Fruit fly (Drosophila melanogaster) whole organism, embryonic: ENCODE results near the gene CG14330.

Experiments used
- Abd-B ChIP-seq: fragments of 200-800 bp; sonication (Bioruptor generic); optimal IDR thresholded peaks from 2 replicates; lab custom pipeline; 2018; ENCODE audit warnings: missing biosample characterization, mild to moderate bottlenecking, missing genetic modification characterization, moderate library complexity
- Atf6 ChIP-seq: fragments of 200-800 bp; sonication (Bioruptor generic); IDR thresholded peaks from 2 replicates; pipeline ENCODE4 v1.3.6; 2022; ENCODE audit warnings: missing biosample characterization, missing genetic modification characterization
- CG11247 ChIP-seq: fragments of 200-800 bp; sonication (Bioruptor generic); IDR thresholded peaks from 2 replicates; pipeline ENCODE4 v1.3.6; 2022; ENCODE audit warnings: missing biosample characterization, missing genetic modification characterization
- CG11398 ChIP-seq: fragments of 200-800 bp; sonication (Bioruptor generic); optimal IDR thresholded peaks from 2 replicates; lab custom pipeline; 2016; ENCODE audit warnings: missing biosample characterization, missing genetic modification characterization
- CG11504 ChIP-seq: fragments of 200-800 bp; sonication (Bioruptor generic); optimal IDR thresholded peaks from 3 replicates; lab custom pipeline; 2019; ENCODE audit warnings: missing biosample characterization, mild to moderate bottlenecking, missing genetic modification characterization, moderate library complexity
- CG12659 ChIP-seq: fragments of 200-800 bp; sonication (Bioruptor generic); optimal IDR thresholded peaks from 3 replicates; lab custom pipeline; 2017; ENCODE audit warnings: mild to moderate bottlenecking, missing biosample characterization, missing genetic modification reagents, missing genetic modification characterization
- CG13123 ChIP-seq: fragments of 200-800 bp; sonication (Bioruptor generic); optimal IDR thresholded peaks from 2 replicates; lab custom pipeline; 2016; ENCODE audit warnings: missing biosample characterization, missing genetic modification characterization
- CG13775 ChIP-seq: fragments of 200-800 bp; sonication (Bioruptor generic); optimal IDR thresholded peaks from 3 replicates; lab custom pipeline; 2017; ENCODE audit warnings: missing biosample characterization, mild to moderate bottlenecking, missing genetic modification characterization
- CG17328 ChIP-seq: fragments of 200-800 bp; sonication (Bioruptor generic); IDR thresholded peaks from 2 replicates; pipeline ENCODE4 v1.3.6; 2022; ENCODE audit warnings: missing biosample characterization, missing genetic modification characterization
- CG17361 ChIP-seq: fragments of 200-800 bp; sonication (Bioruptor generic); IDR thresholded peaks from 3 replicates; pipeline ENCODE4 v1.3.6; 2022; ENCODE audit warnings: missing biosample characterization, missing genetic modification characterization
- CG17568 ChIP-seq: fragments of 200-800 bp; sonication (Bioruptor generic); optimal IDR thresholded peaks from 2 replicates; lab custom pipeline; 2018; ENCODE audit warnings: missing biosample characterization, mild to moderate bottlenecking, missing genetic modification characterization, moderate library complexity
- CG2712 ChIP-seq: fragments of 200-800 bp; optimal IDR thresholded peaks from 3 replicates; lab custom pipeline; 2019; ENCODE audit warnings: missing biosample characterization, mild to moderate bottlenecking, missing genetic modification characterization, moderate library complexity
- CG33213 ChIP-seq: fragments of 200-800 bp; sonication (Bioruptor generic); optimal IDR thresholded peaks from 3 replicates; lab custom pipeline; 2016; ENCODE audit warnings: missing biosample characterization, missing genetic modification characterization
- CG34422 ChIP-seq: fragments of 200-800 bp; sonication (Bioruptor generic); IDR thresholded peaks from 3 replicates; pipeline ENCODE4 v1.3.6; 2022; ENCODE audit warnings: missing biosample characterization, missing genetic modification characterization
- CG4282 ChIP-seq: fragments of 200-800 bp; sonication (Bioruptor generic); optimal IDR thresholded peaks from 2 replicates; lab custom pipeline; 2016; ENCODE audit warnings: missing biosample characterization, missing genetic modification characterization
- CG4404 ChIP-seq: fragments of 200-800 bp; sonication (Bioruptor generic); IDR thresholded peaks from 2 replicates; pipeline ENCODE4 v1.3.6; 2022; ENCODE audit warnings: missing biosample characterization, missing genetic modification characterization
- CG4707 ChIP-seq: fragments of 200-800 bp; sonication (Bioruptor generic); optimal IDR thresholded peaks from 2 replicates; lab custom pipeline; 2018; ENCODE audit warnings: missing biosample characterization, mild to moderate bottlenecking, missing genetic modification characterization, moderate library complexity
- CG4730 ChIP-seq: fragments of 200-800 bp; sonication (Bioruptor generic); IDR thresholded peaks from 2 replicates; pipeline ENCODE4 v1.3.6; 2022; ENCODE audit warnings: missing biosample characterization, missing genetic modification characterization
- CG6854 ChIP-seq: fragments of 200-800 bp; sonication (Bioruptor generic); optimal IDR thresholded peaks from 3 replicates; lab custom pipeline; 2017; ENCODE audit warnings: missing biosample characterization, mild to moderate bottlenecking, missing genetic modification characterization
- CG7357 ChIP-seq: fragments of 200-800 bp; sonication (Bioruptor generic); IDR thresholded peaks from 3 replicates; pipeline ENCODE4 v1.3.6; 2022; ENCODE audit warnings: missing biosample characterization, missing genetic modification characterization
- CG7963 ChIP-seq: fragments of 200-800 bp; sonication (Bioruptor generic); IDR thresholded peaks from 3 replicates; pipeline ENCODE4 v1.3.6; 2022; ENCODE audit warnings: missing biosample characterization, missing genetic modification characterization; ENCODE audit not compliant: partially characterized antibody
- CG7987 ChIP-seq: fragments of 200-800 bp; sonication (Bioruptor generic); optimal IDR thresholded peaks from 2 replicates; lab custom pipeline; 2018; ENCODE audit warnings: missing biosample characterization, mild to moderate bottlenecking, missing genetic modification characterization, moderate library complexity
- CG8924 ChIP-seq: fragments of 200-800 bp; optimal IDR thresholded peaks from 3 replicates; lab custom pipeline; 2019; ENCODE audit warnings: missing biosample characterization, mild to moderate bottlenecking, missing genetic modification characterization, moderate library complexity
- Doc2 ChIP-seq: fragments of 200-800 bp; sonication (Bioruptor generic); IDR thresholded peaks from 2 replicates; pipeline ENCODE4 v1.3.6; 2022; ENCODE audit warnings: missing biosample characterization, missing genetic modification characterization
- Drgx ChIP-seq: fragments of 200-800 bp; sonication (Bioruptor generic); IDR thresholded peaks from 2 replicates; pipeline ENCODE4 v1.3.6; 2022; ENCODE audit warnings: missing biosample characterization, missing genetic modification characterization
- Eip74EF ChIP-seq, 2 experiments: fragments of 200-800 bp in 1 of 2; fragments of >200 bp in 1 of 2; sonication (Bioruptor generic) in 1 of 2; optimal IDR thresholded peaks; 2 replicates each; lab custom pipeline; 2017 to 2019; ENCODE audit warnings: missing biosample characterization in 2 of 2, missing genetic modification characterization in 2 of 2, mild to moderate bottlenecking in 1 of 2, moderate library complexity in 1 of 2
- H2.0 ChIP-seq: fragments of 200-800 bp; sonication (Bioruptor generic); IDR thresholded peaks from 2 replicates; pipeline ENCODE4 v1.3.6; 2022; ENCODE audit warnings: missing biosample characterization, missing genetic modification characterization
- HLHmδ ChIP-seq: fragments of 200-800 bp; sonication (Bioruptor generic); optimal IDR thresholded peaks from 2 replicates; lab custom pipeline; 2018; ENCODE audit warnings: missing biosample characterization, mild to moderate bottlenecking, missing genetic modification characterization, moderate library complexity
- Hr51 ChIP-seq, 2 experiments: fragments of 200-800 bp; sonication (Bioruptor generic); optimal IDR thresholded peaks; 2 replicates in 1 of 2; 3 replicates in 1 of 2; lab custom pipeline; 2016 to 2018; ENCODE audit warnings: missing biosample characterization in 2 of 2, missing genetic modification characterization in 2 of 2, mild to moderate bottlenecking in 1 of 2, moderate library complexity in 1 of 2
- Hsf ChIP-seq: fragments of 200-800 bp; sonication (Bioruptor generic); optimal IDR thresholded peaks from 3 replicates; lab custom pipeline; 2016; ENCODE audit warnings: missing biosample characterization, missing genetic modification characterization
- Med ChIP-seq: fragments of 200-800 bp; sonication (Bioruptor generic); peaks from one replicate; lab custom pipeline; 2016; ENCODE audit warnings: missing biosample characterization, missing genetic modification characterization, mild to moderate bottlenecking, inconsistent platforms, moderate library complexity
- Opbp ChIP-seq: fragments of 200-800 bp; sonication (Bioruptor generic); IDR thresholded peaks from 3 replicates; pipeline ENCODE4 v1.3.6; 2022; ENCODE audit warnings: missing biosample characterization, missing genetic modification characterization; ENCODE audit not compliant: partially characterized antibody
- Sox100B ChIP-seq: fragments of 200-800 bp; sonication (Bioruptor generic); optimal IDR thresholded peaks from 3 replicates; lab custom pipeline; 2018; ENCODE audit warnings: missing biosample characterization, mild to moderate bottlenecking, missing genetic modification characterization
- abd-A ChIP-seq: fragments of 200-800 bp; sonication (Bioruptor generic); optimal IDR thresholded peaks from 3 replicates; lab custom pipeline; 2019; ENCODE audit warnings: missing biosample characterization, mild to moderate bottlenecking, missing genetic modification characterization, moderate library complexity
- ara ChIP-seq: fragments of 200-800 bp; sonication (Bioruptor generic); IDR thresholded peaks from 2 replicates; pipeline ENCODE4 v1.3.6; 2022; ENCODE audit warnings: missing biosample characterization, missing genetic modification characterization
- az2 ChIP-seq: fragments of 200-800 bp; sonication (Bioruptor generic); optimal IDR thresholded peaks from 3 replicates; lab custom pipeline; 2016; ENCODE audit warnings: missing biosample characterization, missing genetic modification characterization
- corto ChIP-seq: fragments of 200-800 bp; sonication (Bioruptor generic); optimal IDR thresholded peaks from 2 replicates; lab custom pipeline; 2016; ENCODE audit warnings: missing biosample characterization, mild to moderate bottlenecking, missing genetic modification characterization, moderate library complexity
- disco-r ChIP-seq: fragments of 200-800 bp; sonication (Bioruptor generic); optimal IDR thresholded peaks from 2 replicates; lab custom pipeline; 2016; ENCODE audit warnings: missing biosample characterization, missing genetic modification characterization
- dmrt99B ChIP-seq: fragments of 200-800 bp; sonication (Bioruptor generic); optimal IDR thresholded peaks from 2 replicates; lab custom pipeline; 2018; ENCODE audit warnings: missing biosample characterization, mild to moderate bottlenecking, missing genetic modification characterization, moderate library complexity
- exex ChIP-seq: fragments of 200-800 bp; sonication (Bioruptor generic); optimal IDR thresholded peaks from 4 replicates; lab custom pipeline; 2018; ENCODE audit warnings: missing biosample characterization, mild to moderate bottlenecking, missing genetic modification characterization, moderate library complexity
- gsb ChIP-seq: fragments of 200-800 bp; sonication (Bioruptor generic); IDR thresholded peaks from 2 replicates; pipeline ENCODE4 v1.3.6; 2022; ENCODE audit warnings: missing biosample characterization, missing genetic modification characterization
- her ChIP-seq: fragments of 200-800 bp; sonication (Bioruptor generic); optimal IDR thresholded peaks from 2 replicates; lab custom pipeline; 2016; ENCODE audit warnings: missing biosample characterization, missing genetic modification characterization
- jigr1 ChIP-seq: fragments of 200-800 bp; sonication (Bioruptor generic); IDR thresholded peaks from 3 replicates; pipeline ENCODE4 v1.3.6; 2022; ENCODE audit warnings: missing biosample characterization, missing genetic modification characterization
- jumu ChIP-seq: fragments of 200-800 bp; sonication (Bioruptor generic); optimal IDR thresholded peaks from 3 replicates; lab custom pipeline; 2016; ENCODE audit warnings: missing biosample characterization, missing genetic modification characterization
- psq ChIP-seq: fragments of 200-800 bp; sonication (Bioruptor generic); optimal IDR thresholded peaks from 2 replicates; lab custom pipeline; 2017; ENCODE audit warnings: missing biosample characterization, missing genetic modification characterization
- repo ChIP-seq: fragments of 200-800 bp; sonication (Bioruptor generic); optimal IDR thresholded peaks from 2 replicates; lab custom pipeline; 2016; ENCODE audit warnings: missing biosample characterization, missing genetic modification characterization
- row ChIP-seq: fragments of 200-800 bp; sonication (Bioruptor generic); IDR thresholded peaks from 3 replicates; pipeline ENCODE4 v1.3.6; 2022; ENCODE audit warnings: missing biosample characterization, missing genetic modification characterization
- salm ChIP-seq: fragments of 200-800 bp; sonication (Bioruptor generic); optimal IDR thresholded peaks from 2 replicates; lab custom pipeline; 2018; ENCODE audit warnings: missing biosample characterization, mild to moderate bottlenecking, missing genetic modification characterization
- sc ChIP-seq, 3 experiments: fragments of >200 bp in 2 of 3; fragments of 200-800 bp in 1 of 3; sonication (Bioruptor generic) in 1 of 3; optimal IDR thresholded peaks; 2 replicates in 2 of 3; 3 replicates in 1 of 3; lab custom pipeline; 2017; ENCODE audit warnings: mild to moderate bottlenecking in 1 of 3, missing biosample characterization in 1 of 3, missing genetic modification characterization in 1 of 3, missing genetic modification reagents in 1 of 3
- sens ChIP-seq: fragments of 200-800 bp; sonication (Bioruptor generic); peaks from one replicate; lab custom pipeline; 2016; ENCODE audit warnings: missing biosample characterization, missing genetic modification characterization

CG14330 gene

dm6 chr3R:17501108-17501507, 44.5 kb upstream of the CG14330 start (continued):
- peak; percentile 20 for TF ChIP-seq CG11504
- TF ChIP-seq CG4282, result no peak
- 0 out of 2 replicates have a peak, but pooled peaks have one; percentile 7 for TF ChIP-seq H2.0
- peak; percentile 9; the same call in 1 of the 3 replicates for TF ChIP-seq CG7357 (GFP tag; lab: Robert Waterston, UW)
- TF ChIP-seq CG6854 (GFP tag; lab: Kevin White, UChicago), result no peak
- no peak for TF ChIP-seq CG7987
- no peak for TF ChIP-seq HLHmδ (GFP tag; lab: Kevin White, UChicago)
- TF ChIP-seq CG4730 (GFP tag; lab: Robert Waterston, UW), result no peak
- TF ChIP-seq corto (GFP tag; lab: Kevin White, UChicago), result peak; percentile 17
- no peak for TF ChIP-seq CG11398 (GFP tag; lab: Kevin White, UChicago)
- TF ChIP-seq jumu, result no peak
- TF ChIP-seq Abd-B (GFP tag; lab: Kevin White, UChicago), result no peak
- TF ChIP-seq abd-A (tag; lab: Kevin White, UChicago), result no peak
- TF ChIP-seq CG2712, result no peak
- TF ChIP-seq gsb (GFP tag; lab: Robert Waterston, UW), result no peak
- TF ChIP-seq Hsf, result peak; percentile 5
- no peak for TF ChIP-seq CG17361 (GFP tag; lab: Robert Waterston, UW)
- TF ChIP-seq Drgx (GFP tag; lab: Robert Waterston, UW), result peak; percentile 42; the same call in 1 of the 2 replicates
- TF ChIP-seq CG17568 (GFP tag; lab: Kevin White, UChicago), result no peak
- TF ChIP-seq CG13123 (GFP tag; lab: Kevin White, UChicago), result no peak
- no peak for TF ChIP-seq CG4707 (GFP tag; lab: Kevin White, UChicago)
- no peak for TF ChIP-seq Med (GFP tag; lab: Kevin White, UChicago)
- TF ChIP-seq Sox100B (GFP tag; lab: Kevin White, UChicago), result no peak
- peak; percentile 7 for TF ChIP-seq dmrt99B (tag; lab: Kevin White, UChicago)
- TF ChIP-seq CG33213 (GFP tag; lab: Kevin White, UChicago), result no peak
- no peak for TF ChIP-seq az2
- TF ChIP-seq CG4404 (GFP tag; lab: Robert Waterston, UW), result 0 out of 2 replicates have a peak, but pooled peaks have one; percentile 23
- no peak for TF ChIP-seq CG12659 (GFP tag; lab: Kevin White, UChicago)
- TF ChIP-seq CG7963 (GFP tag; lab: Robert Waterston, UW), result no peak
- TF ChIP-seq jigr1 (GFP tag; lab: Robert Waterston, UW), result no peak
- TF ChIP-seq disco-r (GFP tag; lab: Kevin White, UChicago), result no peak
- TF ChIP-seq Eip74EF (GFP tag; optimal IDR thresholded peaks at IDR 0.05; lab: Kevin White, UChicago), result no peak
- TF ChIP-seq psq (GFP tag; lab: Kevin White, UChicago), result no peak
- TF ChIP-seq CG11247 (GFP tag; lab: Robert Waterston, UW), result no peak
- peak; percentile 30; the same call in 1 of the 3 replicates for TF ChIP-seq row
- TF ChIP-seq salm (tag; lab: Kevin White, UChicago), result no peak
- no peak for TF ChIP-seq her (GFP tag; lab: Kevin White, UChicago)
- no peak for TF ChIP-seq repo (GFP tag; lab: Kevin White, UChicago)
- peak; percentile 12; the same call in 1 of the 2 replicates for TF ChIP-seq Atf6 (GFP tag; lab: Robert Waterston, UW)
- no peak for TF ChIP-seq sc (optimal IDR thresholded peaks at IDR 0.05; lab: Kevin White, UChicago)
- no peak for TF ChIP-seq sc (GFP tag; optimal IDR thresholded peaks at IDR 0.05; lab: Kevin White, UChicago)
- no peak for TF ChIP-seq exex (tag; lab: Kevin White, UChicago)
- peak; percentile 31 for TF ChIP-seq sens (GFP tag; lab: Kevin White, UChicago)
- no peak for TF ChIP-seq ara (GFP tag; lab: Robert Waterston, UW)
- TF ChIP-seq CG17328 (GFP tag; lab: Robert Waterston, UW), result no peak
- peak in 1 of 2 experiments; percentile 3 for TF ChIP-seq Hr51 (GFP tag; optimal IDR thresholded peaks at IDR 0.05; lab: Kevin White, UChicago)
- TF ChIP-seq CG8924 (tag; lab: Kevin White, UChicago), result no peak
- TF ChIP-seq Doc2 (GFP tag; lab: Robert Waterston, UW), result no peak
- no peak for TF ChIP-seq CG13775
- TF ChIP-seq Opbp (GFP tag; lab: Robert Waterston, UW), result no peak
- TF ChIP-seq CG34422 (GFP tag; lab: Robert Waterston, UW), result 0 out of 3 replicates have a peak, but pooled peaks have one; percentile 12
